Worm (Caenorhabditis elegans) whole organism, L4/young adult: Measurements from ENCODE around the gene Y102E9.5.

Experiments
- W03F9.2 ChIP-seq: fragments of 150-350 bp; optimal IDR thresholded peaks from 2 replicates; lab custom pipeline; 2014; ENCODE audit warnings: missing biosample characterization, missing genetic modification characterization
- dao-5 ChIP-seq: sonication (generic microtip); optimal IDR thresholded peaks from 2 replicates; lab custom pipeline; 2016; ENCODE audit warnings: missing genotype, missing genetic modification characterization, moderate library complexity, missing compliant biosample characterization
- him-1 ChIP-seq: sonication (generic microtip); optimal IDR thresholded peaks from 2 replicates; lab custom pipeline; 2016; ENCODE audit warnings: missing genotype, missing genetic modification reagents, missing genetic modification characterization, missing compliant biosample characterization

DNA sequence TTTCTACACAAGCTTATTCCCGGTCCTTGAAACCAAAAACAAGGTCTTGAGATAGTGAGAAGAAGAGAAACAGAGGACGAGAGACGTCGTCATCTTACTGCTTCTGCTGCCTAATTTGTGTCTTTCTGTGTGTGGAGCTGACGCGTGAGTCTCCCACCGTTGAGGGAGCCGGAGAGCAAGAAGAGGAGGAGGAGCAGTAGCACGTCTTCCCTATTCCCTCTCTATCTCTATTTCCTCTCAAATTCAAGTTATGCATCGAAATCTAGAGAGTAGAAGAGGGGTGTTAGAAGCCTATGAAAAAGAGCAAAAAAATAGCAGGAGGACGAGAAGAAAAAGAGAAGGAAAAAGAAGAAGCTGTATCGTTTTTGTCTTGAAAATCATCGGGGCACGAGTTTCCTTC is 34.9 kb downstream of the Y102E9.5 start:
- TF ChIP-seq dao-5 (tag; lab: Kevin White, UChicago) (no peak), him-1 (peak; percentile 66), W03F9.2 (tag; lab: Kevin White, UChicago) (no peak)
